Worm (Caenorhabditis elegans): ENCODE results near the gene ntl-2.

The ntl-2 gene

DNA sequence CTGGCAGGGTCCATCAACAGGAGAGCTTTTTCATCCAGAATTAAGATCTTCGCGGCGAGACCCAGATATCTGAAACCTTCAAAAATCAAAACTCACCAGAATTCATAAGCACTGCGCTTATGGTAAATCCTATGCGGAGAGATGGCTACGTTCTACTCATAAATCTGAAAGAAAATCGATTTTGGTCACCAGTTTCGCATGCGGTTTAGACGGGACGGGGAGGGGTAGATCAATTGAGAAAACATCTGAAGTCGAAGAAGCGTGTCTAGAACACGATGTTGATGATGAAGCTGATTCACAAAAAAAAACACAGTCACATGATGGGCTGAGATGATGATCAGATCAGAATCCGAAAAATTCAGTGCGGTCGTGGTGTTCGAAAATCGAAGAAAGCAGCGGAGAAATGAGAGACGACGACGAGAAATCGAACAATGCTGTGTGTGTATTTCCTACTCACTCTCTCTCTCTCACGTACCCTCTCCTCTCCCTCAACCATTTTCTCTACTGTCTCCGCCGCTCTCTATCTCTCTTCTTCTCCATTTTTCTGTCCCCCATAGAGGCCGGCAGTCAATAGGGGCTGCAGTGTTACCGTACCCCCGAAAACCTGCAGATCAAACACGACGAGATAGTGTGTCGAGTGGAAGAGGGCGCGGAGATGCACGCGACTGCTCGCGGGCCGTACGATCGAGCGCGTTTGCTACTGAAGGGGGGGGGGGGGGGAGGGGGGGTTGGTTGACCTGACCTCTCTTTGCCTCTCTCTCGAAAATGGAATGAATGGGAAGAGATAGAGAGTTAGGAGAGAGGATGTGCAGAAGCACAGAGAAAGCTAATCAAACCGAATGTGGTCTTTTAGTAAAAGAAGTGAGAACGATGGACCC, at the start of gene ntl-2 (continued):
- TF ChIP-seq nhr-27 (tag; optimal IDR thresholded peaks at IDR 0.05) (no peak), dpl-1 (GFP tag; optimal IDR thresholded peaks at IDR 0.05) (peak; percentile 18), sptf-2 (GFP tag; optimal IDR thresholded peaks at IDR 0.05) (peak; percentile 59), tbx-9 (tag; optimal IDR thresholded peaks at IDR 0.05; ENCODE audit: borderline replicate concordance) (no peak), F37B4.10 (GFP tag; IDR thresholded peaks at IDR 0.05) (no peak), rpc-1 (optimal IDR thresholded peaks at IDR 0.05) (no peak), rpc-1 (tag; optimal IDR thresholded peaks at IDR 0.05) (no peak), hmg-20 (GFP tag; IDR thresholded peaks at IDR 0.05) (no peak; the same call in 1 of the 2 replicates), ztf-6 (GFP tag; IDR thresholded peaks at IDR 0.05) (0 out of 2 replicates have a peak, but pooled peaks have one; percentile 34), ceh-100 (GFP tag; IDR thresholded peaks at IDR 0.05) (peak; percentile 81), bed-1 (GFP tag; IDR thresholded peaks at IDR 0.05) (no peak), nfyb-1 (GFP tag; IDR thresholded peaks at IDR 0.05) (peak; percentile 97), F23B12.7 (tag; optimal IDR thresholded peaks at IDR 0.05; ENCODE audit: insufficient read depth) (peak; percentile 65), tlf-1 (GFP tag; optimal IDR thresholded peaks at IDR 0.05) (peak; percentile 87), egl-18 (GFP tag; IDR thresholded peaks at IDR 0.05) (peak; percentile 82; the same call in 1 of the 2 replicates), bed-2 (GFP tag; IDR thresholded peaks at IDR 0.05) (0 out of 2 replicates have a peak, but pooled peaks have one; percentile 35), pha-4 (tag; optimal IDR thresholded peaks at IDR 0.05) (peak; percentile 15), lsy-27 (tag; optimal IDR thresholded peaks at IDR 0.05; ENCODE audit: borderline replicate concordance, insufficient read depth) (no peak), aptf-3 (GFP tag; IDR thresholded peaks at IDR 0.05) (no peak), madf-8 (GFP tag; conservative IDR thresholded peaks at IDR 0.05) (peak; percentile 23; the same call in 1 of the 2 replicates), akir-1 (GFP tag; optimal IDR thresholded peaks at IDR 0.05) (peak; percentile 85), K12H6.12 (tag; optimal IDR thresholded peaks at IDR 0.05) (peak; percentile 98), K11D2.4 (GFP tag; IDR thresholded peaks at IDR 0.05) (peak; percentile 92), athp-1 (tag; optimal IDR thresholded peaks at IDR 0.05) (peak; percentile 95), ztf-18 (tag; optimal IDR thresholded peaks at IDR 0.05) (peak; percentile 2), efl-1 (GFP tag; optimal IDR thresholded peaks at IDR 0.05) (peak; percentile 29), nhr-120 (GFP tag; IDR thresholded peaks at IDR 0.05) (no peak), fkh-3 (tag; optimal IDR thresholded peaks at IDR 0.05) (peak; percentile 6), lin-54 (GFP tag; optimal IDR thresholded peaks at IDR 0.05) (peak; percentile 88), ceh-91 (GFP tag; IDR thresholded peaks at IDR 0.05) (0 out of 2 replicates have a peak, but pooled peaks have one; percentile 13), cebp-2 (GFP tag; IDR thresholded peaks at IDR 0.05) (0 out of 2 replicates have a peak, but pooled peaks have one; percentile 40), zfh-2 (GFP tag; conservative IDR thresholded peaks at IDR 0.05) (peak; percentile 100), lin-35 (GFP tag; optimal IDR thresholded peaks at IDR 0.05) (peak in 1 of 3 experiments; percentile 80), lin-40 (tag; optimal IDR thresholded peaks at IDR 0.05) (peak; percentile 88), T07F8.4 (tag; optimal IDR thresholded peaks at IDR 0.05) (no peak), dox-1 (GFP tag; IDR thresholded peaks at IDR 0.05) (peak; percentile 96), zim-3 (tag; optimal IDR thresholded peaks at IDR 0.05) (peak; percentile 65), ztf-28 (GFP tag; IDR thresholded peaks at IDR 0.05) (no peak), chd-7 (tag; optimal IDR thresholded peaks at IDR 0.05) (peak; percentile 97), hmg-1.2 (GFP tag; IDR thresholded peaks at IDR 0.05) (peak; percentile 91), ztf-22 (GFP tag; optimal IDR thresholded peaks at IDR 0.05) (peak; percentile 73), egl-44 (GFP tag; IDR thresholded peaks at IDR 0.05) (no peak; the same call in 1 of the 2 replicates), F10E7.11 (tag; optimal IDR thresholded peaks at IDR 0.05) (no peak), ztf-25 (GFP tag; IDR thresholded peaks at IDR 0.05) (no peak), ztf-3 (GFP tag; optimal IDR thresholded peaks at IDR 0.05) (peak; percentile 87), ccch-3 (GFP tag; optimal IDR thresholded peaks at IDR 0.05) (no peak), lin-26 (GFP tag; IDR thresholded peaks at IDR 0.05) (peak; percentile 48; the same call in 1 of the 2 replicates)

Measured in whole organism, young adult.